Worm (Caenorhabditis elegans): ENCODE results near the gene dap-3.

- TF ChIP-seq bed-2 (GFP tag; IDR thresholded peaks at IDR 0.05): no peak
- no peak for TF ChIP-seq sea-2 (GFP tag; IDR thresholded peaks at IDR 0.05)
- TF ChIP-seq repo-1 (tag; optimal IDR thresholded peaks at IDR 0.05): no peak
- TF ChIP-seq let-607 (tag; optimal IDR thresholded peaks at IDR 0.05): no peak
- TF ChIP-seq aptf-3 (GFP tag; IDR thresholded peaks at IDR 0.05): no peak
Measured at ce11 chrII:10580833-10581232, at the start of gene dap-3.
